Worm (Caenorhabditis elegans) whole organism, L1 larva: ENCODE measurements around the gene F45D3.1.
A peak's percentile ranks its signal among the peaks of the same experiment; 100 is the strongest.

Source experiments
- C04F5.9 ChIP-seq: sonication (generic microtip); optimal IDR thresholded peaks from 2 replicates; lab custom pipeline; 2016; ENCODE audit warnings: missing genetic modification characterization, missing compliant biosample characterization
- F16B12.6 ChIP-seq: fragments of 150-350 bp; optimal IDR thresholded peaks from 2 replicates; lab custom pipeline; 2014; ENCODE audit warnings: missing biosample characterization, missing genetic modification characterization
- aha-1 ChIP-seq: fragments of 150-350 bp; optimal IDR thresholded peaks from 2 replicates; lab custom pipeline; 2014; ENCODE audit warnings: missing biosample characterization, missing genetic modification characterization
- aly-2 ChIP-seq: fragments of 150-350 bp; optimal IDR thresholded peaks from 2 replicates; lab custom pipeline; 2014; ENCODE audit warnings: missing biosample characterization, missing genetic modification characterization
- ama-1 ChIP-seq: fragments of 150-350 bp; optimal IDR thresholded peaks from 2 replicates; lab custom pipeline; 2014
- blmp-1 ChIP-seq: fragments of 150-350 bp; optimal IDR thresholded peaks from 2 replicates; lab custom pipeline; 2014; ENCODE audit warnings: missing biosample characterization, missing genetic modification characterization
- ceh-8 ChIP-seq: fragments of 200-800 bp; sonication (Bioruptor generic); optimal IDR thresholded peaks from 2 replicates; lab custom pipeline; 2018; ENCODE audit warnings: mild to moderate bottlenecking, missing genetic modification characterization, moderate library complexity, missing compliant biosample characterization
- ceh-88 ChIP-seq: fragments of 200-800 bp; sonication (Bioruptor generic); IDR thresholded peaks from 2 replicates; pipeline ENCODE4 v1.3.6; 2022; ENCODE audit warnings: missing genetic modification characterization, missing compliant biosample characterization
- ces-1 ChIP-seq: fragments of 150-350 bp; optimal IDR thresholded peaks from 2 replicates; lab custom pipeline; 2014; ENCODE audit warnings: missing biosample characterization, missing genetic modification reagents, missing genetic modification characterization
- dsc-1 ChIP-seq: sonication (generic microtip); optimal IDR thresholded peaks from 2 replicates; lab custom pipeline; 2016; ENCODE audit warnings: mild to moderate bottlenecking, missing genetic modification characterization, missing compliant biosample characterization
- efl-1 ChIP-seq, 4 experiments: fragments of 150-350 bp; optimal IDR thresholded peaks in 3 of 4; peaks in 1 of 4; 1 replicate in 1 of 4; 2 replicates in 3 of 4; lab custom pipeline; 2014; ENCODE audit warnings: missing biosample characterization in 2 of 4, missing genetic modification characterization in 2 of 4, missing genetic modification reagents in 2 of 4
- efl-3 ChIP-seq: fragments of 200-800 bp; sonication (Bioruptor generic); optimal IDR thresholded peaks from 2 replicates; lab custom pipeline; 2018; ENCODE audit warnings: mild to moderate bottlenecking, missing genetic modification characterization, missing compliant biosample characterization
- egl-27 ChIP-seq, 2 experiments: fragments of 150-350 bp in 1 of 2; sonication (generic microtip); optimal IDR thresholded peaks; 3 replicates each; lab custom pipeline; 2017 to 2018; ENCODE audit warnings: missing biosample characterization in 2 of 2, missing genetic modification characterization in 2 of 2, missing genetic modification reagents in 2 of 2
- elt-2 ChIP-seq: sonication (generic microtip); optimal IDR thresholded peaks from 2 replicates; lab custom pipeline; 2016; ENCODE audit warnings: missing genetic modification characterization, mild to moderate bottlenecking, inconsistent platforms, missing compliant biosample characterization, missing genetic modification reagents
- elt-3 ChIP-seq, 6 experiments: fragments of 150-350 bp in 1 of 6; sonication (generic microtip); optimal IDR thresholded peaks; 2 replicates each; lab custom pipeline; 2017 to 2018; ENCODE audit warnings: missing biosample characterization in 6 of 6, missing genetic modification characterization in 6 of 6, inconsistent platforms in 1 of 6
- ets-5 ChIP-seq: fragments of 200-800 bp; sonication (Bioruptor generic); IDR thresholded peaks from 2 replicates; pipeline ENCODE4 v1.3.6; 2022; ENCODE audit warnings: missing genetic modification characterization, missing compliant biosample characterization
- fkh-10 ChIP-seq: sonication (generic microtip); optimal IDR thresholded peaks from 2 replicates; lab custom pipeline; 2017; ENCODE audit warnings: missing biosample characterization, missing genetic modification reagents, missing genetic modification characterization
- fkh-8 ChIP-seq: sonication (generic microtip); optimal IDR thresholded peaks from 2 replicates; lab custom pipeline; 2016; ENCODE audit warnings: mild to moderate bottlenecking, missing genetic modification characterization, missing compliant biosample characterization
- grh-1 ChIP-seq: fragments of 200-800 bp; sonication (Bioruptor generic); IDR thresholded peaks from 2 replicates; pipeline ENCODE4 v1.3.6; 2022; ENCODE audit warnings: missing genetic modification reagents, missing genetic modification characterization, missing compliant biosample characterization
- hlh-17 ChIP-seq: fragments of 200-800 bp; sonication (Bioruptor generic); optimal IDR thresholded peaks from 2 replicates; lab custom pipeline; 2018; ENCODE audit warnings: missing genetic modification characterization, mild to moderate bottlenecking, missing compliant biosample characterization, moderate library complexity, borderline replicate concordance
- hpl-2 ChIP-seq: fragments of 150-350 bp; optimal IDR thresholded peaks from 2 replicates; lab custom pipeline; 2014; ENCODE audit warnings: missing biosample characterization, missing genetic modification reagents, missing genetic modification characterization
- irx-1 ChIP-seq: sonication (generic microtip); optimal IDR thresholded peaks from 2 replicates; lab custom pipeline; 2016; ENCODE audit warnings: missing genetic modification characterization, missing compliant biosample characterization
- lin-39 ChIP-seq: fragments of 150-350 bp; optimal IDR thresholded peaks from 2 replicates; lab custom pipeline; 2014; ENCODE audit warnings: missing biosample characterization, missing genetic modification reagents, missing genetic modification characterization
- lsy-2 ChIP-seq, 2 experiments: fragments of 150-350 bp; optimal IDR thresholded peaks; 2 replicates each; lab custom pipeline; 2014; ENCODE audit warnings: missing biosample characterization in 2 of 2, missing genetic modification characterization in 2 of 2
- mab-9 ChIP-seq: fragments of 200-800 bp; sonication (Bioruptor generic); IDR thresholded peaks from 2 replicates; pipeline ENCODE4 v1.3.6; 2022; ENCODE audit warnings: missing genetic modification reagents, missing genetic modification characterization, missing compliant biosample characterization
- mdl-1 ChIP-seq, 2 experiments: fragments of 150-350 bp; optimal IDR thresholded peaks; 2 replicates each; lab custom pipeline; 2014 to 2017; ENCODE audit warnings: missing biosample characterization in 2 of 2, missing genetic modification characterization in 2 of 2, inconsistent platforms in 1 of 2
- nhr-12 ChIP-seq: sonication (generic microtip); optimal IDR thresholded peaks from 2 replicates; lab custom pipeline; 2017; ENCODE audit warnings: missing biosample characterization, missing genetic modification characterization
- nhr-19 ChIP-seq: fragments of 200-800 bp; sonication (Bioruptor generic); conservative IDR thresholded peaks from 2 replicates; pipeline ENCODE4 v1.3.6; 2022; ENCODE audit warnings: missing genetic modification characterization, missing compliant biosample characterization
- nhr-20 ChIP-seq: sonication (generic microtip); optimal IDR thresholded peaks from 2 replicates; lab custom pipeline; 2016; ENCODE audit warnings: mild to moderate bottlenecking, missing genetic modification characterization, missing compliant biosample characterization
- nhr-237 ChIP-seq: fragments of 150-350 bp; optimal IDR thresholded peaks from 2 replicates; lab custom pipeline; 2014; ENCODE audit warnings: missing biosample characterization, missing genetic modification characterization
- nhr-28 ChIP-seq: fragments of 150-350 bp; optimal IDR thresholded peaks from 2 replicates; lab custom pipeline; 2014; ENCODE audit warnings: missing biosample characterization, missing genetic modification characterization
- nhr-71 ChIP-seq: sonication (generic microtip); optimal IDR thresholded peaks from 2 replicates; lab custom pipeline; 2016; ENCODE audit warnings: mild to moderate bottlenecking, missing genetic modification characterization, moderate library complexity, missing compliant biosample characterization
- nhr-90 ChIP-seq: sonication (generic microtip); optimal IDR thresholded peaks from 2 replicates; lab custom pipeline; 2016; ENCODE audit warnings: mild to moderate bottlenecking, missing genetic modification characterization, missing compliant biosample characterization; ENCODE audit not compliant: poor library complexity
- pag-3 ChIP-seq: sonication (generic microtip); optimal IDR thresholded peaks from 2 replicates; lab custom pipeline; 2017; ENCODE audit warnings: missing genetic modification characterization, mild to moderate bottlenecking, missing compliant biosample characterization, antibody characterized with exemption, borderline replicate concordance; ENCODE audit not compliant: insufficient read depth
- rnt-1 ChIP-seq: sonication (generic microtip); optimal IDR thresholded peaks from 2 replicates; lab custom pipeline; 2016; ENCODE audit warnings: mild to moderate bottlenecking, missing genetic modification characterization, moderate library complexity, missing compliant biosample characterization
- skn-1 ChIP-seq: fragments of 150-350 bp; optimal IDR thresholded peaks from 2 replicates; lab custom pipeline; 2014; ENCODE audit warnings: missing biosample characterization, missing genetic modification characterization
- snpc-4 ChIP-seq: fragments of 150-350 bp; optimal IDR thresholded peaks from 2 replicates; lab custom pipeline; 2014; ENCODE audit warnings: missing biosample characterization, missing genetic modification characterization
- sptf-1 ChIP-seq: fragments of 150-350 bp; optimal IDR thresholded peaks from 2 replicates; lab custom pipeline; 2014; ENCODE audit warnings: missing biosample characterization, missing genetic modification characterization
- sup-37 ChIP-seq: fragments of 200-800 bp; sonication (Bioruptor generic); optimal IDR thresholded peaks from 2 replicates; lab custom pipeline; 2018; ENCODE audit warnings: mild to moderate bottlenecking, missing genetic modification characterization, missing compliant biosample characterization
- tbx-2 ChIP-seq: sonication (generic microtip); optimal IDR thresholded peaks from 2 replicates; lab custom pipeline; 2016; ENCODE audit warnings: missing genetic modification characterization, missing compliant biosample characterization
- tlp-1 ChIP-seq: fragments of 150-350 bp; optimal IDR thresholded peaks from 2 replicates; lab custom pipeline; 2014; ENCODE audit warnings: missing biosample characterization, missing genetic modification characterization
- unc-130 ChIP-seq: fragments of 150-350 bp; optimal IDR thresholded peaks from 2 replicates; lab custom pipeline; 2017; ENCODE audit warnings: missing biosample characterization, missing genetic modification characterization, inconsistent platforms
- unc-30 ChIP-seq: sonication (generic microtip); optimal IDR thresholded peaks from 2 replicates; lab custom pipeline; 2017; ENCODE audit warnings: missing biosample characterization, missing genetic modification characterization
- unc-86 ChIP-seq: sonication (generic microtip); optimal IDR thresholded peaks from 2 replicates; lab custom pipeline; 2016; ENCODE audit warnings: missing genetic modification characterization, missing compliant biosample characterization
- vab-15 ChIP-seq: sonication (generic microtip); optimal IDR thresholded peaks from 2 replicates; lab custom pipeline; 2017; ENCODE audit warnings: missing genotype, mild to moderate bottlenecking, missing genetic modification characterization, missing compliant biosample characterization
- zip-4 ChIP-seq: fragments of 200-800 bp; sonication (Bioruptor generic); optimal IDR thresholded peaks from 2 replicates; lab custom pipeline; 2018; ENCODE audit warnings: mild to moderate bottlenecking, missing genetic modification characterization, moderate library complexity, missing compliant biosample characterization
- ztf-4 ChIP-seq: fragments of 150-350 bp; optimal IDR thresholded peaks from 2 replicates; lab custom pipeline; 2014; ENCODE audit warnings: missing biosample characterization, missing genetic modification characterization

The F45D3.1 gene

DNA sequence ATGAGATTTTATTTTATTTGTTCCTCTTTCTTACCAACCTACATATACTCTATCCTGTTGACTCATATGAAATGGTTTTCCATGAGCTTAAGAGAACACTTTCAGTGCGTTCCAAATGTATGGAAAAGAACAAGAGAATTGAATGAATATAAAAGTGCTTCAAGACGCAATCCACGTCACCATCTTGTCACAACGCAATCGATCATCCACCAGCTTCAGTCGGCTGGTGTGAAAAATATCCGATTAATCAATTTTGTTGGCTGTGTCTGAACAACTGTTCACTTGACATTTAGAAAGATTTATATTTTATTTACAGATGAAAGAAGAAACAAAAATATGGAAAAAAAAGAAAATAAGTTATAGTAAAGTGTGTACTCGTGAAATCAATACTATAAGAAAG, 3.5 kb upstream of the F45D3.1 start:
- no peak for TF ChIP-seq unc-30 (tag; lab: Kevin White, UChicago)
- no peak for TF ChIP-seq lin-39 (tag; lab: Kevin White, UChicago)
- no peak for TF ChIP-seq nhr-71 (tag; lab: Kevin White, UChicago)
- no peak for TF ChIP-seq vab-15 (tag; lab: Kevin White, UChicago)
- no peak for TF ChIP-seq tbx-2 (tag; lab: Kevin White, UChicago)
- no peak for TF ChIP-seq tlp-1 (tag; lab: Kevin White, UChicago)
- TF ChIP-seq hlh-17, result no peak
- TF ChIP-seq ceh-88, result no peak
- no peak for TF ChIP-seq snpc-4 (tag; lab: Kevin White, UChicago)
- no peak for TF ChIP-seq elt-2 (tag; lab: Kevin White, UChicago)
- TF ChIP-seq rnt-1 (tag; lab: Kevin White, UChicago), result no peak
- no peak for TF ChIP-seq ceh-8 (GFP tag; lab: Kevin White, UChicago)
- no peak for TF ChIP-seq skn-1
- no peak for TF ChIP-seq mdl-1 (tag; optimal IDR thresholded peaks at IDR 0.05; lab: Kevin White, UChicago)
- no peak for TF ChIP-seq nhr-28 (tag; lab: Kevin White, UChicago)
- TF ChIP-seq fkh-10, result no peak
- TF ChIP-seq grh-1 (GFP tag; lab: Robert Waterston, UW), result no peak
- no peak for TF ChIP-seq sptf-1 (tag; lab: Kevin White, UChicago)
- no peak for TF ChIP-seq fkh-8
- TF ChIP-seq egl-27 (tag; optimal IDR thresholded peaks at IDR 0.05; lab: Kevin White, UChicago), result no peak

ce11 chrV:12525526-12525925, 1.3 kb upstream of the F45D3.1 start, which contains the start of gene dyf-4:
Gene dyf-4, minus strand, starts transcription at chrV:12525738.
- TF ChIP-seq aha-1 (no peak), efl-1 (optimal IDR thresholded peaks at IDR 0.05; lab: Kevin White, UChicago) (no peak), efl-1 (GFP tag; optimal IDR thresholded peaks at IDR 0.05 in 1 of 2; lab: Kevin White, UChicago) (no peak), C04F5.9 (tag; lab: Kevin White, UChicago) (no peak), blmp-1 (tag; lab: Kevin White, UChicago) (peak; percentile 93), mab-9 (GFP tag; lab: Robert Waterston, UW) (no peak), ztf-4 (tag; lab: Kevin White, UChicago) (no peak), skn-1 (no peak), elt-3 (tag; optimal IDR thresholded peaks at IDR 0.05; lab: Kevin White, UChicago) (no peak)

- peak; percentile 99 for TF ChIP-seq blmp-1 (tag; lab: Kevin White, UChicago)
- TF ChIP-seq elt-2 (tag; lab: Kevin White, UChicago), result no peak
- no peak for TF ChIP-seq unc-130 (tag; lab: Kevin White, UChicago)
Observed at ce11 chrV:12526124-12526523, 734 bp upstream of the F45D3.1 start.

DNA sequence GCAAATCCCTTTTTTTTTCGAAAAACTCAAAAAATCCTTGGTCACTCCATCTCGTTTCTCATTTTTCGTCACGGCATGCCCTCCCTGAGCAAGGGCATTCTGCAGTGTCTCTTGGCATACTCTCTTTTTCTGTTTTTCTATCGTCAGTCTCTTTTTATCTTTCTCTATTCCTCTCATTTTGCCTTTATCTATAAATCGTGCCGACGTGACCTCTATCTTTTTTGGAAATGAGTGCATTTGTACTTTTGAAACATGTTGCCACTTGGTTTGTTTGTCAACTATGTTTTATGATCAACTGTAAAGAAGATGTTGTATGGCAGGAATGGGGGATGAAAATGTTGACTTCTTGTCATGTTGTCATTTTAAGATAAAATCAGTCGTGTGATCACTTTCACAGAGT, 2.1 kb downstream of the F45D3.1 start:
- no peak for TF ChIP-seq ceh-8 (GFP tag; lab: Kevin White, UChicago)
- no peak for TF ChIP-seq zip-4
- TF ChIP-seq pag-3 (tag; lab: Kevin White, UChicago), result peak; percentile 88
- TF ChIP-seq fkh-8, result peak; percentile 12
- peak; percentile 69 for TF ChIP-seq nhr-20 (tag; lab: Kevin White, UChicago)
- TF ChIP-seq efl-1 (optimal IDR thresholded peaks at IDR 0.05; lab: Kevin White, UChicago), result peak; percentile 47 to 60
- peak in 1 of 2 experiments; percentile 92 for TF ChIP-seq efl-1 (GFP tag; optimal IDR thresholded peaks at IDR 0.05 in 1 of 2; lab: Kevin White, UChicago)
- TF ChIP-seq nhr-237 (tag; lab: Kevin White, UChicago), result peak; percentile 27
- no peak for TF ChIP-seq aly-2 (tag; lab: Kevin White, UChicago)
- peak; percentile 36 for TF ChIP-seq rnt-1 (tag; lab: Kevin White, UChicago)
- no peak for TF ChIP-seq tlp-1 (tag; lab: Kevin White, UChicago)
- TF ChIP-seq lsy-2 (tag; optimal IDR thresholded peaks at IDR 0.05; lab: Kevin White, UChicago), result peak; percentile 60 to 70
- TF ChIP-seq hpl-2 (GFP tag; lab: Kevin White, UChicago), result no peak
- no peak for TF ChIP-seq nhr-12
- peak; percentile 13 for TF ChIP-seq elt-2 (tag; lab: Kevin White, UChicago)
- no peak for TF ChIP-seq ets-5 (GFP tag; lab: Robert Waterston, UW)
- no peak for TF ChIP-seq irx-1
- TF ChIP-seq F16B12.6, result no peak
- no peak for TF ChIP-seq nhr-90 (tag; lab: Kevin White, UChicago)
- no peak for TF ChIP-seq ama-1 (lab: Kevin White, UChicago)
- no peak for TF ChIP-seq skn-1
- TF ChIP-seq nhr-19, result peak; percentile 43
- TF ChIP-seq dsc-1 (tag; lab: Kevin White, UChicago), result no peak
- no peak for TF ChIP-seq ces-1 (GFP tag; lab: Kevin White, UChicago)
- no peak for TF ChIP-seq unc-86 (tag; lab: Kevin White, UChicago)
- TF ChIP-seq efl-3 (GFP tag; lab: Kevin White, UChicago), result no peak
- no peak for TF ChIP-seq sup-37 (GFP tag; lab: Kevin White, UChicago)
